Worm (Caenorhabditis elegans) whole organism, L4 larva: Measurements from ENCODE around the gene cha-1.

Experiments
- T20F7.1 ChIP-seq: fragments of 200-800 bp; sonication (Bioruptor generic); optimal IDR thresholded peaks from 2 replicates; lab custom pipeline; 2018; ENCODE audit warnings: mild to moderate bottlenecking, missing genetic modification characterization, missing compliant biosample characterization
- Y105C5A.15 ChIP-seq: fragments of 200-800 bp; sonication (Bioruptor generic); IDR thresholded peaks from 2 replicates; pipeline ENCODE4 v1.3.6; 2022; ENCODE audit warnings: missing genetic modification characterization, missing compliant biosample characterization
- ZK546.5 ChIP-seq, 2 experiments: sonication (generic microtip); optimal IDR thresholded peaks; 2 replicates each; lab custom pipeline; 2017; ENCODE audit warnings: missing biosample characterization in 2 of 2, missing genetic modification characterization in 2 of 2
- ceh-28 ChIP-seq: fragments of 150-350 bp; optimal IDR thresholded peaks from 2 replicates; lab custom pipeline; 2014; ENCODE audit warnings: missing biosample characterization, missing genetic modification reagents, missing genetic modification characterization
- ceh-62 ChIP-seq: sonication (generic microtip); optimal IDR thresholded peaks from 2 replicates; lab custom pipeline; 2017; ENCODE audit warnings: missing biosample characterization, missing genetic modification characterization
- jun-1 ChIP-seq: fragments of 150-350 bp; optimal IDR thresholded peaks from 2 replicates; lab custom pipeline; 2014; ENCODE audit warnings: missing biosample characterization, missing genetic modification reagents, missing genetic modification characterization
- nhr-237 ChIP-seq: sonication (generic microtip); optimal IDR thresholded peaks from 2 replicates; lab custom pipeline; 2017; ENCODE audit warnings: missing biosample characterization, missing genetic modification characterization
- pqm-1 ChIP-seq: sonication (generic microtip); optimal IDR thresholded peaks from 2 replicates; lab custom pipeline; 2017; ENCODE audit warnings: missing biosample characterization, missing genetic modification characterization
- set-16 ChIP-seq: fragments of 200-800 bp; sonication (Bioruptor generic); IDR thresholded peaks from 2 replicates; pipeline ENCODE4 v1.3.6; 2022; ENCODE audit warnings: missing genetic modification reagents, missing genetic modification characterization, missing compliant biosample characterization
- skn-1 ChIP-seq: fragments of 150-350 bp; optimal IDR thresholded peaks from 2 replicates; lab custom pipeline; 2014; ENCODE audit warnings: missing biosample characterization, missing genetic modification characterization
- unc-62 ChIP-seq, 3 experiments: fragments of 150-350 bp in 1 of 3; sonication (generic microtip); optimal IDR thresholded peaks in 2 of 3; peaks in 1 of 3; 1 replicate in 1 of 3; 2 replicates in 2 of 3; lab custom pipeline; 2014 to 2017; ENCODE audit warnings: missing biosample characterization in 3 of 3, missing genetic modification characterization in 3 of 3, missing genetic modification reagents in 3 of 3, missing genotype in 1 of 3
- zip-2 ChIP-seq: fragments of 150-350 bp; optimal IDR thresholded peaks from 2 replicates; lab custom pipeline; 2014; ENCODE audit warnings: missing biosample characterization, missing genetic modification characterization

DNA sequence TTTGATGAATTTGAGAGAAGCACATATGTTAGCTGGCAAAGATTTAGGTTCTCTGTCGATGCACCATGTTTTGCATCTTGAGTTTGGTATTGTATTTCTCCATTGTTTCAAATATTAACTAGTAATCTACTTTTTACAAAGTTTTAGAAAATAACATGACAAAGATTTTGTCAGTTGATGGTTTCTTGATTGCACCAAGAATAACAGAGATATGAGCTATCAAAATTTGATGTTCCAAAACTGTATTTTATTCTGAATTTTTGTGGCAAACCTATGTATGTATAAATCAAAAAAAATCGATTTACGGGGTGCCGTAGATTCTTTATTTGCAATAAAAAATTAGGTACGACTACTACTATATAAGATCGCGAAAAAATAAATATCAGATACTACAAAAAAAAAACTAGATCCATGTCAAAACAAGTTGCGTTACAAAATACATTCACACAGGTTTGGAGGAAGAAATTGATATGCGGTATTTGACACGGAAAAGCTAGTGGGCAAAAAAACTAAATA is 20.4 kb upstream of the cha-1 start:
- TF ChIP-seq T20F7.1 (GFP tag; lab: Kevin White, UChicago) (peak; percentile 50), ZK546.5 (tag; optimal IDR thresholded peaks at IDR 0.05; lab: Kevin White, UChicago) (no peak), Y105C5A.15 (GFP tag; lab: Robert Waterston, UW) (no peak), zip-2 (no peak), pqm-1 (tag; lab: Kevin White, UChicago) (no peak), nhr-237 (no peak), ceh-62 (tag; lab: Kevin White, UChicago) (no peak), ceh-28 (no peak), jun-1 (tag; lab: Kevin White, UChicago) (no peak), unc-62 (GFP tag; optimal IDR thresholded peaks at IDR 0.05 in 1 of 2; lab: Kevin White, UChicago) (no peak), unc-62 (tag; optimal IDR thresholded peaks at IDR 0.05; lab: Kevin White, UChicago) (no peak), set-16 (GFP tag; lab: Robert Waterston, UW) (no peak), skn-1 (tag; lab: Kevin White, UChicago) (no peak)
